Fruit fly (Drosophila melanogaster): ENCODE data around the gene ppk11.
A peak's percentile ranks its signal among the peaks of the same experiment; 100 is the strongest.

DNA sequence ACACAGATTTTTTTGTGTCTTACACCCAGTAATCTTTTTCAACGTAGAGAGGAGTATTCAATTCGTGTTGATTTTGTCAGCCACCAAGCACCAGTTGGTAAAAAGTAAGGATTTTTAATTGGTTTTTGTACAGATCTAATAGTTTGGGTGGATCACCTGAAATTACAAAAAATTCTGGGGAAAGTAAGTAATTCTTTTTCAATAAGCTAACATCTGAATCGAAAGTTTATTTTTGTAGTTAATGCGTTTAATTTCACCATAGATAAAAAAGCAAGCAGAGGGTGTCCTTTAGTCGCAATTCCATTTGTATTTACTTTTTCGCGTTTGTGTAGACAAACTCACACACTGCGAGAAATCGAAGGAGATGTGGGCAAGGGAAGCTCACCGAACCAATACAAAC, 20.0 kb downstream of the ppk11 start:
- TF ChIP-seq CG8159 (tag; optimal IDR thresholded peaks at IDR 0.05) (peak; percentile 37), rn (GFP tag; IDR thresholded peaks at IDR 0.05) (no peak), Ets98B (GFP tag; IDR thresholded peaks at IDR 0.05) (no peak), CG13204 (GFP tag; optimal IDR thresholded peaks at IDR 0.05) (no peak), CG8301 (tag; optimal IDR thresholded peaks at IDR 0.05) (no peak), CG10348 (GFP tag; IDR thresholded peaks at IDR 0.05) (no peak), CG15710 (tag; optimal IDR thresholded peaks at IDR 0.05) (peak; percentile 30), CG32121 (GFP tag; IDR thresholded peaks at IDR 0.05) (no peak), CG14655 (GFP tag; optimal IDR thresholded peaks at IDR 0.05) (peak; percentile 13), CG17806 (tag; optimal IDR thresholded peaks at IDR 0.05) (no peak), Snoo (tag; optimal IDR thresholded peaks at IDR 0.05) (no peak), fd96Ca (GFP tag; IDR thresholded peaks at IDR 0.05) (no peak)

Data from whole organism, pupa.